Fruit fly (Drosophila melanogaster) S2 (cell line): ENCODE measurements around the gene Tmhs.

Experiments used
- CG8478 ChIP-seq: fragments of >200 bp; optimal IDR thresholded peaks from 2 replicates; lab custom pipeline; 2018
- CTCF ChIP-seq, 2 experiments: fragments of >200 bp; optimal IDR thresholded peaks; 2 replicates each; lab custom pipeline; 2018

dm6 chr3L:1914668-1915067 lies 29.2 kb downstream of the Tmhs start:
- TF ChIP-seq CTCF (optimal IDR thresholded peaks at IDR 0.05; lab: Kevin White, UChicago) (no peak), CG8478 (lab: Kevin White, UChicago) (no peak)
